Fruit fly (Drosophila melanogaster) whole organism, embryonic: ENCODE results near the gene dpr10.

Experiments
- CG10543 ChIP-seq: fragments of 200-800 bp; sonication (Bioruptor generic); optimal IDR thresholded peaks from 3 replicates; lab custom pipeline; 2017; ENCODE audit warnings: missing biosample characterization, mild to moderate bottlenecking, missing genetic modification characterization, moderate library complexity
- CG11093 ChIP-seq: fragments of 200-800 bp; sonication (Bioruptor generic); IDR thresholded peaks from 3 replicates; pipeline ENCODE4 v1.3.6; 2022; ENCODE audit warnings: missing biosample characterization, missing genetic modification characterization
- CG11398 ChIP-seq: fragments of 200-800 bp; sonication (Bioruptor generic); optimal IDR thresholded peaks from 2 replicates; lab custom pipeline; 2016; ENCODE audit warnings: missing biosample characterization, missing genetic modification characterization
- CG11456 ChIP-seq: fragments of 200-800 bp; sonication (Bioruptor generic); IDR thresholded peaks from 3 replicates; pipeline ENCODE4 v1.3.6; 2022; ENCODE audit warnings: missing biosample characterization, missing genetic modification characterization
- CG11504 ChIP-seq: fragments of 200-800 bp; sonication (Bioruptor generic); optimal IDR thresholded peaks from 3 replicates; lab custom pipeline; 2019; ENCODE audit warnings: missing biosample characterization, mild to moderate bottlenecking, missing genetic modification characterization, moderate library complexity
- CG12104 ChIP-seq: fragments of 200-800 bp; sonication (Bioruptor generic); optimal IDR thresholded peaks from 3 replicates; lab custom pipeline; 2016; ENCODE audit warnings: missing biosample characterization, missing genetic modification characterization
- CG12769 ChIP-seq: fragments of 200-800 bp; sonication (Bioruptor generic); optimal IDR thresholded peaks from 2 replicates; lab custom pipeline; 2019; ENCODE audit warnings: missing biosample characterization, mild to moderate bottlenecking, missing genetic modification characterization, moderate library complexity
- CG15073 ChIP-seq: fragments of 200-800 bp; sonication (Bioruptor generic); optimal IDR thresholded peaks from 2 replicates; lab custom pipeline; 2016; ENCODE audit warnings: missing biosample characterization, missing genetic modification characterization
- CG17186 ChIP-seq: fragments of 200-800 bp; sonication (Bioruptor generic); optimal IDR thresholded peaks from 3 replicates; lab custom pipeline; 2017; ENCODE audit warnings: missing biosample characterization, missing genetic modification reagents, missing genetic modification characterization
- CG17912 ChIP-seq: fragments of 200-800 bp; sonication (Bioruptor generic); optimal IDR thresholded peaks from 2 replicates; lab custom pipeline; 2018; ENCODE audit warnings: missing biosample characterization, mild to moderate bottlenecking, missing genetic modification characterization
- CG18011 ChIP-seq: fragments of 200-800 bp; sonication (Bioruptor generic); optimal IDR thresholded peaks from 2 replicates; lab custom pipeline; 2017; ENCODE audit warnings: missing biosample characterization, missing genetic modification characterization, mild to moderate bottlenecking, moderate library complexity, missing genotype
- CG18599 ChIP-seq: fragments of 200-800 bp; sonication (Bioruptor generic); optimal IDR thresholded peaks from 3 replicates; lab custom pipeline; 2017; ENCODE audit warnings: missing biosample characterization, missing genetic modification characterization, mild to moderate bottlenecking, moderate library complexity, missing genetic modification reagents
- CG2120 ChIP-seq: fragments of 200-800 bp; sonication (Bioruptor generic); optimal IDR thresholded peaks from 3 replicates; lab custom pipeline; 2016; ENCODE audit warnings: missing biosample characterization, missing genetic modification characterization
- CG2678 ChIP-seq: fragments of 200-800 bp; sonication (Bioruptor generic); optimal IDR thresholded peaks from 3 replicates; lab custom pipeline; 2019; ENCODE audit warnings: missing biosample characterization, mild to moderate bottlenecking, missing genetic modification characterization, moderate library complexity
- CG42726 ChIP-seq: fragments of 200-800 bp; sonication (Bioruptor generic); IDR thresholded peaks from 2 replicates; pipeline ENCODE4 v1.3.6; 2022; ENCODE audit warnings: missing biosample characterization, missing genetic modification characterization; ENCODE audit not compliant: partially characterized antibody
- CG4820 ChIP-seq: fragments of 200-800 bp; sonication (Bioruptor generic); optimal IDR thresholded peaks from 3 replicates; lab custom pipeline; 2016; ENCODE audit warnings: missing biosample characterization, missing genetic modification characterization
- CG6272 ChIP-seq: fragments of 200-800 bp; sonication (Bioruptor generic); IDR thresholded peaks from 2 replicates; pipeline ENCODE4 v1.3.6; 2022; ENCODE audit warnings: missing biosample characterization, missing genetic modification characterization
- CTCF ChIP-seq: fragments of 200-800 bp; sonication (Bioruptor generic); optimal IDR thresholded peaks from 2 replicates; lab custom pipeline; 2017; ENCODE audit warnings: missing biosample characterization, mild to moderate bottlenecking, missing genetic modification characterization, moderate library complexity
- D19A ChIP-seq: fragments of 200-800 bp; optimal IDR thresholded peaks from 3 replicates; lab custom pipeline; 2019; ENCODE audit warnings: missing biosample characterization, mild to moderate bottlenecking, missing genetic modification characterization, moderate library complexity
- Doc2 ChIP-seq: fragments of 200-800 bp; sonication (Bioruptor generic); IDR thresholded peaks from 2 replicates; pipeline ENCODE4 v1.3.6; 2022; ENCODE audit warnings: missing biosample characterization, missing genetic modification characterization
- Fer2 ChIP-seq: fragments of 200-800 bp; sonication (Bioruptor generic); optimal IDR thresholded peaks from 2 replicates; lab custom pipeline; 2018; ENCODE audit warnings: missing biosample characterization, mild to moderate bottlenecking, missing genetic modification characterization, moderate library complexity
- HLH3B ChIP-seq: fragments of 200-800 bp; sonication (Bioruptor generic); IDR thresholded peaks from 2 replicates; pipeline ENCODE4 v1.3.6; 2022; ENCODE audit warnings: missing biosample characterization, missing genetic modification characterization
- Hr51 ChIP-seq, 2 experiments: fragments of 200-800 bp; sonication (Bioruptor generic); optimal IDR thresholded peaks; 2 replicates in 1 of 2; 3 replicates in 1 of 2; lab custom pipeline; 2016 to 2018; ENCODE audit warnings: missing biosample characterization in 2 of 2, missing genetic modification characterization in 2 of 2, mild to moderate bottlenecking in 1 of 2, moderate library complexity in 1 of 2
- Lim3 ChIP-seq: fragments of 200-800 bp; sonication (Bioruptor generic); IDR thresholded peaks from 2 replicates; pipeline ENCODE4 v1.3.6; 2022; ENCODE audit warnings: missing biosample characterization, missing genetic modification characterization
- Meics ChIP-seq: fragments of 200-800 bp; sonication (Bioruptor generic); optimal IDR thresholded peaks from 2 replicates; lab custom pipeline; 2017; ENCODE audit warnings: missing biosample characterization, mild to moderate bottlenecking, missing genetic modification characterization
- NFAT ChIP-seq: fragments of 200-800 bp; sonication (Bioruptor generic); IDR thresholded peaks from 2 replicates; pipeline ENCODE4 v1.3.6; 2022; ENCODE audit warnings: missing biosample characterization, missing genetic modification characterization
- Oaz ChIP-seq: fragments of 200-800 bp; sonication (Bioruptor generic); IDR thresholded peaks from 2 replicates; pipeline ENCODE4 v1.3.6; 2022; ENCODE audit warnings: missing biosample characterization, missing genetic modification characterization
- Stat92E ChIP-seq, 3 experiments: fragments of >200 bp in 2 of 3; fragments of 200-800 bp in 1 of 3; sonication (Bioruptor generic) in 1 of 3; optimal IDR thresholded peaks; 2 replicates each; lab custom pipeline; 2017 to 2019; ENCODE audit warnings: missing biosample characterization in 3 of 3, missing genetic modification characterization in 3 of 3, mild to moderate bottlenecking in 1 of 3, moderate library complexity in 1 of 3
- ato ChIP-seq: fragments of 200-800 bp; sonication (Bioruptor generic); IDR thresholded peaks from 2 replicates; pipeline ENCODE4 v1.3.6; 2022; ENCODE audit warnings: missing biosample characterization, missing genetic modification characterization; ENCODE audit not compliant: partially characterized antibody
- crol ChIP-seq: fragments of 200-800 bp; sonication (Bioruptor generic); IDR thresholded peaks from 2 replicates; pipeline ENCODE4 v1.3.6; 2022; ENCODE audit warnings: missing biosample characterization, missing genetic modification characterization
- da ChIP-seq: fragments of 200-800 bp; sonication (Bioruptor generic); optimal IDR thresholded peaks from 2 replicates; lab custom pipeline; 2016; ENCODE audit warnings: missing biosample characterization, missing genetic modification characterization
- dmrt99B ChIP-seq: fragments of 200-800 bp; sonication (Bioruptor generic); optimal IDR thresholded peaks from 2 replicates; lab custom pipeline; 2018; ENCODE audit warnings: missing biosample characterization, mild to moderate bottlenecking, missing genetic modification characterization, moderate library complexity
- dpn ChIP-seq, 2 experiments: fragments of 200-800 bp; sonication (Bioruptor generic); optimal IDR thresholded peaks; 3 replicates each; lab custom pipeline; 2016; ENCODE audit warnings: missing biosample characterization in 2 of 2, missing genetic modification characterization in 2 of 2
- ewg ChIP-seq: fragments of 200-800 bp; sonication (Bioruptor generic); optimal IDR thresholded peaks from 3 replicates; lab custom pipeline; 2017; ENCODE audit warnings: mild to moderate bottlenecking, missing biosample characterization, missing genetic modification reagents, missing genetic modification characterization
- fd64A ChIP-seq: fragments of 200-800 bp; sonication (Bioruptor generic); optimal IDR thresholded peaks from 3 replicates; lab custom pipeline; 2018; ENCODE audit warnings: missing biosample characterization, mild to moderate bottlenecking, missing genetic modification characterization
- gce ChIP-seq: fragments of 200-800 bp; sonication (Bioruptor generic); IDR thresholded peaks from 3 replicates; pipeline ENCODE4 v1.3.6; 2022; ENCODE audit warnings: missing biosample characterization, missing genetic modification characterization
- gem ChIP-seq: fragments of 200-800 bp; sonication (Bioruptor generic); optimal IDR thresholded peaks from 2 replicates; lab custom pipeline; 2019; ENCODE audit warnings: missing biosample characterization, mild to moderate bottlenecking, missing genetic modification characterization, moderate library complexity
- lab ChIP-seq: fragments of 200-800 bp; sonication (Bioruptor generic); optimal IDR thresholded peaks from 3 replicates; lab custom pipeline; 2017; ENCODE audit warnings: missing biosample characterization, missing genetic modification characterization, mild to moderate bottlenecking, moderate library complexity, missing genetic modification reagents
- lbe ChIP-seq: fragments of 200-800 bp; sonication (Bioruptor generic); optimal IDR thresholded peaks from 2 replicates; lab custom pipeline; 2016; ENCODE audit warnings: missing biosample characterization, mild to moderate bottlenecking, missing genetic modification characterization
- pb ChIP-seq: fragments of 200-800 bp; sonication (Bioruptor generic); optimal IDR thresholded peaks from 3 replicates; lab custom pipeline; 2016; ENCODE audit warnings: missing biosample characterization, missing genetic modification characterization
- prd ChIP-seq, 3 experiments: fragments of >200 bp in 2 of 3; fragments of 200-800 bp in 1 of 3; sonication (Bioruptor generic) in 1 of 3; optimal IDR thresholded peaks in 2 of 3; IDR thresholded peaks in 1 of 3; 2 replicates in 2 of 3; 3 replicates in 1 of 3; pipeline versions ENCODE4 v1.3.6 to Lab custom; 2017 to 2022; ENCODE audit warnings: missing biosample characterization in 1 of 3, missing genetic modification characterization in 1 of 3
- stwl ChIP-seq: fragments of 200-800 bp; sonication (Bioruptor generic); optimal IDR thresholded peaks from 3 replicates; lab custom pipeline; 2018; ENCODE audit warnings: missing biosample characterization, mild to moderate bottlenecking, missing genetic modification characterization, moderate library complexity
- tll ChIP-seq, 2 experiments: fragments of 200-800 bp in 1 of 2; fragments of >200 bp in 1 of 2; sonication (Bioruptor generic) in 1 of 2; optimal IDR thresholded peaks; 2 replicates each; lab custom pipeline; 2017 to 2019; ENCODE audit warnings: missing biosample characterization in 2 of 2, missing genetic modification characterization in 2 of 2, mild to moderate bottlenecking in 1 of 2, moderate library complexity in 1 of 2
- vnd ChIP-seq: fragments of 200-800 bp; sonication (Bioruptor generic); IDR thresholded peaks from 3 replicates; pipeline ENCODE4 v1.3.6; 2022; ENCODE audit warnings: missing biosample characterization, missing genetic modification characterization; ENCODE audit not compliant: partially characterized antibody
- wek ChIP-seq: fragments of 200-800 bp; sonication (Bioruptor generic); optimal IDR thresholded peaks from 3 replicates; lab custom pipeline; 2018; ENCODE audit warnings: missing biosample characterization, mild to moderate bottlenecking, missing genetic modification characterization, moderate library complexity
- yki ChIP-seq: fragments of >200 bp; optimal IDR thresholded peaks from 3 replicates; lab custom pipeline; 2018

The dpr10 gene

DNA sequence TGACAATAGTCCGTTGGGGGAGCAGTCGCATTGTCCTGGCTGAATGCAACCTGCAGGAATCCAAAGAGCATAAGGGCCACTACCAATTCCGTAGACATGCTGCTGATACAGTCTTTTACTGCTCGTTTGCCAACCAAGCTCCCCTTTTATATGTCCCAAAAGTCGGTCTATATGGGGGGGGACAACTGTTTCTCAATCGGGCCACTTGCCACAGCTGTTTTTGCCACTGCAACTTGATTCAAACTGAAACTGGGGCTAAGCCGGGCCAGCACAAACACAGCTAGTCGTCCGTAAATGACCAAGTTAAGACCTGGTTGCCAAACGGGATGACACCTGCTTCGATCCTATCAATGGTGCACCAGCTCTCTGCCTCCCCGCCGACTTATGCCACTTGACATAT, 19.0 kb downstream of the dpr10 start, which contains the start of gene CG6628:
TSS of gene CG6628 (minus strand) at position 101 of the 400 bp plus-strand sequence.
- TF ChIP-seq da (GFP tag; lab: Kevin White, UChicago) (no peak), CTCF (GFP tag; lab: Kevin White, UChicago) (no peak), CG42726 (GFP tag; lab: Robert Waterston, UW) (no peak), D19A (tag; lab: Kevin White, UChicago) (no peak), Lim3 (GFP tag; lab: Robert Waterston, UW) (no peak), CG11504 (tag; lab: Kevin White, UChicago) (no peak), Doc2 (GFP tag; lab: Robert Waterston, UW) (no peak), stwl (tag; lab: Kevin White, UChicago) (no peak), CG6272 (GFP tag; lab: Robert Waterston, UW) (no peak), gce (no peak), CG18011 (GFP tag; lab: Kevin White, UChicago) (no peak), fd64A (GFP tag; lab: Kevin White, UChicago) (no peak)
- TF ChIP-seq, all 482 proteins: peak for 0

DNA sequence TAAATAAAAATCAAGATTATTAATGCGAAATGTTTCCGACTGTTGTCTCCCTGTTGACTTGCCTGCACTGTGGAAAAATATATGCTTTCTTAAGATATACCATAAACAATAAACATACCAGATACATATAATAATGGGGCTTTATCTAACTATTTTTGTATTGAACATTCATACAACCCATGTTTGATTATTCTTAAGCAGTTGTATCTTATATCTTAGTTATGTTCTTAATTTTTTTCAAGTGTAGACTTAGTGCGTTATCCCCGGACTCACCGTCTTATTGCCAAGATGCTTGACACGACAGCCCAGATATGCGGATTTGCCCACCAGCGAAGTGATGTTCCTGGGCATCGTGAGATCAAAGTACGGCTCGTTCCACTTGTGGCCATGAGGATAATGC, 29.8 kb downstream of the dpr10 start:
- TF ChIP-seq HLH3B (GFP tag; lab: Robert Waterston, UW) (no peak), CG2120 (GFP tag; lab: Kevin White, UChicago) (peak; percentile 25), dmrt99B (peak; percentile 24), CG12104 (no peak), CG2678 (peak; percentile 37), lab (GFP tag; lab: Kevin White, UChicago) (peak; percentile 15), dpn (GFP tag; optimal IDR thresholded peaks at IDR 0.05; lab: Kevin White, UChicago) (no peak), CG4820 (GFP tag; lab: Kevin White, UChicago) (no peak), gem (tag; lab: Kevin White, UChicago) (peak; percentile 14), Meics (GFP tag; lab: Kevin White, UChicago) (peak; percentile 12), CG18599 (GFP tag; lab: Kevin White, UChicago) (peak; percentile 10), Hr51 (GFP tag; optimal IDR thresholded peaks at IDR 0.05; lab: Kevin White, UChicago) (peak in 1 of 2 experiments; percentile 22), wek (GFP tag; lab: Kevin White, UChicago) (no peak)
- TF ChIP-seq, all 482 proteins: peak for 8

DNA sequence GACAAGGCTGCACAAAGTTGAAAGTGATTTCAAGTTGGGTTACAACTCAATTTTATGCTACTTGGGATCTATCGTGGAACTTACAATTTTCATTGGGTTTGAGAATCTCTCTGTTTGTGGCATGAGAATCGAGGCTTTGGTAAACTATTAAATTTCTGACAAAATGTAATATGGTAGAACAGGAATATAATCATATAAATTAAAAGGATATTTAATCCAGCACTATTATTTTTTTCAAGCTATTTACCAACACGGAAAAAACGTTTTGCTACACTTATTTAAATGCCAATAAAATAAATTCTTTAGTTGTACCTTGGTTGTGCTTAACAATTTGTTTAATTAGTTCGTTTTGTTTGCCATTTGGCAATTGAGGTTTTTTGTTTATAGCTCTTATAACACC, 34.4 kb downstream of the dpr10 start, which contains the start of gene CG8072:
TSS of gene CG8072 (plus strand) at position 301 of the 400 bp plus-strand sequence.
- no peak for TF ChIP-seq yki
- TF ChIP-seq Oaz (GFP tag; lab: Robert Waterston, UW), result no peak
- no peak for TF ChIP-seq dpn (GFP tag; optimal IDR thresholded peaks at IDR 0.05; lab: Kevin White, UChicago)
- no peak for TF ChIP-seq CG11093
- no peak for TF ChIP-seq gem (tag; lab: Kevin White, UChicago)
- TF ChIP-seq NFAT (GFP tag; lab: Robert Waterston, UW), result no peak
- no peak for TF ChIP-seq Fer2
- no peak for TF ChIP-seq prd (optimal IDR thresholded peaks at IDR 0.05; lab: Kevin White, UChicago)
- TF ChIP-seq prd (GFP tag; IDR thresholded peaks at IDR 0.05; lab: Robert Waterston, UW), result no peak
- TF ChIP-seq CG17912 (GFP tag; lab: Kevin White, UChicago), result no peak
- TF ChIP-seq Stat92E (GFP tag; optimal IDR thresholded peaks at IDR 0.05; lab: Kevin White, UChicago), result no peak
- TF ChIP-seq tll (GFP tag; optimal IDR thresholded peaks at IDR 0.05; lab: Kevin White, UChicago), result no peak
- TF ChIP-seq, all 482 proteins: peak for 0

DNA sequence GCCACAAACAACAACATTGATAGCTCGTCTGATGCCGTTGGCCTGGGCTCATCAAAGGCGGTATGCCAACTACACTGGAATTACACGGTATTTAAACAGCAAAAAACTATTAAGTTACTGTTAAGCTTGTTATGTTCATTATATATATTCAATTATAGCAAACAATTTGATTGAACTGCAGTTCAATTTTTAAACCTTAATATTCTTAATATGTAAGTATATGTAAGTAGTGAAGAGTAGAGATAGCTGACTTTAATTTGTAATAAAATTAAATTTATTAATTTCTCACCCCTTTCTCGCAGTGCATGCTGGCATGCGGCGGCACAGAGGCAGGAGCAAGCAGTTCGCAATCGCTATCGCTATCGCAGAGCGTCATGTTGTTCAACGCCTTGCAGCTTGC, 75.5 kb downstream of the dpr10 start:
- no peak for TF ChIP-seq CG11398
- no peak for TF ChIP-seq CG10543 (GFP tag; lab: Kevin White, UChicago)
- TF ChIP-seq pb, result no peak
- no peak for TF ChIP-seq crol (GFP tag; lab: Robert Waterston, UW)
- no peak for TF ChIP-seq CG11456 (GFP tag; lab: Robert Waterston, UW)
- TF ChIP-seq vnd, result no peak
- no peak for TF ChIP-seq lbe (GFP tag; lab: Kevin White, UChicago)
- no peak for TF ChIP-seq CG12769 (tag; lab: Kevin White, UChicago)
- no peak for TF ChIP-seq CG15073 (GFP tag; lab: Kevin White, UChicago)
- TF ChIP-seq ewg, result no peak
- no peak for TF ChIP-seq ato (GFP tag; lab: Robert Waterston, UW)
- no peak for TF ChIP-seq CG17186 (GFP tag; lab: Kevin White, UChicago)
